Fruit fly (Drosophila melanogaster) whole organism, pupa: ENCODE results near the gene CG5823.

Experiments used
- CG9948 ChIP-seq: fragments of 200-800 bp; sonication (Bioruptor generic); optimal IDR thresholded peaks from 2 replicates; lab custom pipeline; 2018; ENCODE audit warnings: missing biosample characterization, mild to moderate bottlenecking, missing genetic modification characterization, moderate library complexity
- EcR ChIP-seq: fragments of 200-800 bp; sonication (Bioruptor generic); optimal IDR thresholded peaks from 3 replicates; lab custom pipeline; 2019; ENCODE audit warnings: missing biosample characterization, missing genetic modification characterization, mild to moderate bottlenecking, moderate library complexity, missing genetic modification reagents
- gl ChIP-seq: fragments of 200-800 bp; sonication (Bioruptor generic); optimal IDR thresholded peaks from 2 replicates; lab custom pipeline; 2018; ENCODE audit warnings: missing biosample characterization, mild to moderate bottlenecking, missing genetic modification characterization

- TF ChIP-seq CG9948: no peak
- TF ChIP-seq gl (tag; lab: Kevin White, UChicago): no peak
- no peak for TF ChIP-seq EcR (GFP tag; lab: Kevin White, UChicago)
These were observed 6.1 kb upstream of the CG5823 start for dm6 chr3R:17540497-17540822.
